Worm (Caenorhabditis elegans): ENCODE measurements around the gene glo-3.

The glo-3 gene

ce11 chrX:10553048-10553447 lies 19.5 kb downstream of the glo-3 start:
- no peak for TF ChIP-seq nhr-23 (tag; optimal IDR thresholded peaks at IDR 0.05)
- no peak for TF ChIP-seq nhr-11 (tag; optimal IDR thresholded peaks at IDR 0.05)
- TF ChIP-seq nhr-237 (tag; optimal IDR thresholded peaks at IDR 0.05), result no peak
- no peak for TF ChIP-seq mbf-1 (tag; optimal IDR thresholded peaks at IDR 0.05)

- TF ChIP-seq F13H6.1 (tag; optimal IDR thresholded peaks at IDR 0.05) (peak; percentile 96), ceh-16 (tag; optimal IDR thresholded peaks at IDR 0.05) (peak; percentile 54), Y55F3AM.14 (GFP tag; optimal IDR thresholded peaks at IDR 0.05) (peak; percentile 76), snpc-4 (tag; optimal IDR thresholded peaks at IDR 0.05) (peak; percentile 51), crh-2 (tag; optimal IDR thresholded peaks at IDR 0.05) (peak; percentile 74), aly-2 (tag; optimal IDR thresholded peaks at IDR 0.05) (no peak), skn-1 (tag; optimal IDR thresholded peaks at IDR 0.05) (no peak), ztf-11 (tag; optimal IDR thresholded peaks at IDR 0.05) (no peak), sma-9 (GFP tag; optimal IDR thresholded peaks at IDR 0.05) (peak; percentile 54), sma-9 (tag; optimal IDR thresholded peaks at IDR 0.05) (no peak), nhr-6 (tag; optimal IDR thresholded peaks at IDR 0.05) (peak; percentile 18), ztf-1 (GFP tag; conservative IDR thresholded peaks at IDR 0.05) (no peak), blmp-1 (tag; optimal IDR thresholded peaks at IDR 0.05; ENCODE audit: insufficient read depth) (peak; percentile 22), nhr-237 (tag; optimal IDR thresholded peaks at IDR 0.05) (no peak), lin-39 (tag; optimal IDR thresholded peaks at IDR 0.05) (peak; percentile 81), nhr-11 (tag; optimal IDR thresholded peaks at IDR 0.05) (peak; percentile 51), fos-1 (tag; optimal IDR thresholded peaks at IDR 0.05) (peak; percentile 65), ceh-82 (tag; optimal IDR thresholded peaks at IDR 0.05) (peak; percentile 8), nhr-21 (tag; optimal IDR thresholded peaks at IDR 0.05) (peak; percentile 46), nhr-10 (tag; optimal IDR thresholded peaks at IDR 0.05) (no peak), sem-4 (tag; optimal IDR thresholded peaks at IDR 0.05) (peak; percentile 89), ztf-4 (tag; optimal IDR thresholded peaks at IDR 0.05) (no peak), nhr-25 (tag; optimal IDR thresholded peaks at IDR 0.05) (no peak), mab-5 (tag; optimal IDR thresholded peaks at IDR 0.05) (peak; percentile 67), unc-62 (GFP tag; optimal IDR thresholded peaks at IDR 0.05) (no peak), mdl-1 (tag; optimal IDR thresholded peaks at IDR 0.05) (peak; percentile 40 to 75), sma-3 (GFP tag; optimal IDR thresholded peaks at IDR 0.05) (peak; percentile 33), unc-55 (GFP tag; optimal IDR thresholded peaks at IDR 0.05) (peak; percentile 44), peb-1 (tag; optimal IDR thresholded peaks at IDR 0.05) (no peak), mbf-1 (tag; optimal IDR thresholded peaks at IDR 0.05) (no peak), dmd-4 (tag; optimal IDR thresholded peaks at IDR 0.05) (no peak), R02D3.7 (tag; optimal IDR thresholded peaks at IDR 0.05) (no peak), nhr-23 (tag; optimal IDR thresholded peaks at IDR 0.05) (no peak), lin-11 (tag; optimal IDR thresholded peaks at IDR 0.05) (peak; percentile 67), alr-1 (tag; optimal IDR thresholded peaks at IDR 0.05) (peak; percentile 98), unc-39 (tag; optimal IDR thresholded peaks at IDR 0.05) (no peak), egl-27 (tag; optimal IDR thresholded peaks at IDR 0.05) (peak; percentile 65), C34F6.9 (tag; optimal IDR thresholded peaks at IDR 0.05) (peak; percentile 80), lsy-2 (tag; optimal IDR thresholded peaks at IDR 0.05) (peak; percentile 56 to 69), nhr-77 (tag; optimal IDR thresholded peaks at IDR 0.05) (peak; percentile 20), elt-1 (tag; optimal IDR thresholded peaks at IDR 0.05) (no peak), nhr-12 (tag; optimal IDR thresholded peaks at IDR 0.05) (no peak), nhr-129 (tag; optimal IDR thresholded peaks at IDR 0.05) (peak; percentile 93), elt-3 (tag; optimal IDR thresholded peaks at IDR 0.05) (no peak), lin-13 (GFP tag; optimal IDR thresholded peaks at IDR 0.05) (peak; percentile 55), gmeb-1 (tag; optimal IDR thresholded peaks at IDR 0.05) (no peak), ZK546.5 (tag; optimal IDR thresholded peaks at IDR 0.05) (no peak), ama-1 (optimal IDR thresholded peaks at IDR 0.05) (no peak), zag-1 (tag; optimal IDR thresholded peaks at IDR 0.05) (peak; percentile 83)
Observed at ce11 chrX:10555189-10555964, 21.9 kb downstream of the glo-3 start, which contains the start of gene syd-2. Gene syd-2 (minus strand): TSS chrX:10555239.
